Fruit fly (Drosophila melanogaster) whole organism, pupa: ENCODE measurements around the gene Rubicon.

Experiments
- CG12605 ChIP-seq: fragments of 200-800 bp; sonication (Bioruptor generic); IDR thresholded peaks from 2 replicates; pipeline ENCODE4 v1.3.6; 2022; ENCODE audit warnings: missing biosample characterization, missing genetic modification characterization
- CG14655 ChIP-seq: fragments of 200-800 bp; sonication (Bioruptor generic); optimal IDR thresholded peaks from 3 replicates; lab custom pipeline; 2017; ENCODE audit warnings: mild to moderate bottlenecking, missing biosample characterization, missing genetic modification reagents, missing genetic modification characterization
- CG17806 ChIP-seq: fragments of 200-800 bp; sonication (Bioruptor generic); optimal IDR thresholded peaks from 2 replicates; lab custom pipeline; 2018; ENCODE audit warnings: missing biosample characterization, mild to moderate bottlenecking, missing genetic modification characterization, moderate library complexity
- CG4496 ChIP-seq: fragments of 200-800 bp; sonication (Bioruptor generic); IDR thresholded peaks from 3 replicates; pipeline ENCODE4 v1.3.6; 2022; ENCODE audit warnings: missing biosample characterization, missing genetic modification characterization
- CG8159 ChIP-seq: fragments of 200-800 bp; sonication (Bioruptor generic); optimal IDR thresholded peaks from 3 replicates; lab custom pipeline; 2018; ENCODE audit warnings: missing biosample characterization, mild to moderate bottlenecking, missing genetic modification characterization, moderate library complexity
- CG8301 ChIP-seq: fragments of 200-800 bp; sonication (Bioruptor generic); optimal IDR thresholded peaks from 2 replicates; lab custom pipeline; 2018; ENCODE audit warnings: missing biosample characterization, mild to moderate bottlenecking, missing genetic modification characterization
- CG9948 ChIP-seq: fragments of 200-800 bp; sonication (Bioruptor generic); optimal IDR thresholded peaks from 2 replicates; lab custom pipeline; 2018; ENCODE audit warnings: missing biosample characterization, mild to moderate bottlenecking, missing genetic modification characterization, moderate library complexity
- EcR ChIP-seq: fragments of 200-800 bp; sonication (Bioruptor generic); optimal IDR thresholded peaks from 3 replicates; lab custom pipeline; 2019; ENCODE audit warnings: missing biosample characterization, missing genetic modification characterization, mild to moderate bottlenecking, moderate library complexity, missing genetic modification reagents
- Ets98B ChIP-seq: fragments of 200-800 bp; sonication (Bioruptor generic); IDR thresholded peaks from 2 replicates; pipeline ENCODE4 v1.3.6; 2022; ENCODE audit warnings: missing biosample characterization, missing genetic modification characterization
- Pif1A ChIP-seq: fragments of 200-800 bp; sonication (Bioruptor generic); optimal IDR thresholded peaks from 3 replicates; lab custom pipeline; 2016; ENCODE audit warnings: missing biosample characterization, missing genetic modification characterization
- Snoo ChIP-seq: fragments of 200-800 bp; sonication (Bioruptor generic); optimal IDR thresholded peaks from 3 replicates; lab custom pipeline; 2017; ENCODE audit warnings: missing biosample characterization, mild to moderate bottlenecking, missing genetic modification characterization, inconsistent platforms

dm6 chrX:8694823-8695492, 18.1 kb downstream of the Rubicon start:
- TF ChIP-seq CG17806 (tag; lab: Kevin White, UChicago): no peak
- no peak for TF ChIP-seq CG14655 (GFP tag; lab: Kevin White, UChicago)
- no peak for TF ChIP-seq CG9948 (tag; lab: Kevin White, UChicago)
- TF ChIP-seq CG8159 (tag; lab: Kevin White, UChicago): no peak
- no peak for TF ChIP-seq CG12605
- no peak for TF ChIP-seq CG4496 (GFP tag; lab: Robert Waterston, UW)
- no peak for TF ChIP-seq Snoo (tag; lab: Kevin White, UChicago)
- no peak for TF ChIP-seq EcR (GFP tag; lab: Kevin White, UChicago)
- TF ChIP-seq Ets98B: no peak
- no peak for TF ChIP-seq CG8301 (tag; lab: Kevin White, UChicago)
- TF ChIP-seq Pif1A: no peak
